Fruit fly (Drosophila melanogaster): ENCODE results near the gene Prosbeta2R1.

Gene Prosbeta2R1

dm6 chrX:5812877-5813276 is 4.1 kb downstream of the Prosbeta2R1 start, which contains the start of gene CG44329:
CG44329 (minus strand) TSS chrX:5812977.
- TF ChIP-seq CG6854 (GFP tag; optimal IDR thresholded peaks at IDR 0.05) (no peak), Eip78C (GFP tag) (no peak)

dm6 chrX:5815720-5816119 is 7.0 kb downstream of the Prosbeta2R1 start, which contains the start of gene AgmNAT:
AgmNAT (minus strand) TSS chrX:5815820.
- TF ChIP-seq Met (GFP tag; optimal IDR thresholded peaks at IDR 0.05) (no peak), Sox14 (GFP tag; optimal IDR thresholded peaks at IDR 0.05) (no peak), Eip78C (GFP tag) (peak; percentile 12)

dm6 chrX:5817191-5817590 is 8.4 kb downstream of the Prosbeta2R1 start:
- TF ChIP-seq CG32006 (GFP tag; optimal IDR thresholded peaks at IDR 0.05) (no peak), CG8119 (GFP tag; IDR thresholded peaks at IDR 0.05) (no peak)

- TF ChIP-seq fd85E (GFP tag; optimal IDR thresholded peaks at IDR 0.05): no peak
- TF ChIP-seq net (GFP tag; optimal IDR thresholded peaks at IDR 0.05): no peak
- no peak for TF ChIP-seq Lpt (GFP tag; optimal IDR thresholded peaks at IDR 0.05)
- TF ChIP-seq vri (GFP tag; optimal IDR thresholded peaks at IDR 0.05): no peak
- no peak for TF ChIP-seq CG11762 (GFP tag; optimal IDR thresholded peaks at IDR 0.05; ENCODE audit: insufficient read depth)
- no peak for TF ChIP-seq Hr39 (GFP tag; optimal IDR thresholded peaks at IDR 0.05)
- TF ChIP-seq eg (GFP tag; IDR thresholded peaks at IDR 0.05): no peak
- no peak for TF ChIP-seq Met (GFP tag; optimal IDR thresholded peaks at IDR 0.05)
- no peak for TF ChIP-seq spab (GFP tag; optimal IDR thresholded peaks at IDR 0.05)
- no peak for TF ChIP-seq CG15336 (GFP tag; IDR thresholded peaks at IDR 0.05)
- no peak for TF ChIP-seq cyc (GFP tag; optimal IDR thresholded peaks at IDR 0.05)
- TF ChIP-seq pdm3 (GFP tag; optimal IDR thresholded peaks at IDR 0.05): no peak
- TF ChIP-seq CG7368 (GFP tag; optimal IDR thresholded peaks at IDR 0.05): no peak
- TF ChIP-seq Blimp-1 (GFP tag; optimal IDR thresholded peaks at IDR 0.05): no peak
- TF ChIP-seq achi (GFP tag; optimal IDR thresholded peaks at IDR 0.05): no peak
- no peak for TF ChIP-seq CG11294 (GFP tag; IDR thresholded peaks at IDR 0.05)
Observed at dm6 chrX:5818428-5818827, 9.7 kb downstream of the Prosbeta2R1 start, which contains the start of gene CG15765. CG15765 (plus strand) TSS chrX:5818559.

dm6 chrX:5819972-5820371 is 11.2 kb downstream of the Prosbeta2R1 start:
- no peak for TF ChIP-seq OdsH (GFP tag; optimal IDR thresholded peaks at IDR 0.05)
- TF ChIP-seq cyc (GFP tag; optimal IDR thresholded peaks at IDR 0.05): peak; percentile 36
- peak; percentile 4 for TF ChIP-seq topi (GFP tag; optimal IDR thresholded peaks at IDR 0.05)
- TF ChIP-seq svp (GFP tag): peak; percentile 62
- TF ChIP-seq Smox (GFP tag; optimal IDR thresholded peaks at IDR 0.05): peak; percentile 8
- TF ChIP-seq Met (GFP tag; optimal IDR thresholded peaks at IDR 0.05): peak; percentile 27
- TF ChIP-seq fkh (GFP tag; optimal IDR thresholded peaks at IDR 0.05): no peak
- peak; percentile 5 for TF ChIP-seq CG31627 (GFP tag; optimal IDR thresholded peaks at IDR 0.05)
- TF ChIP-seq lz (GFP tag; optimal IDR thresholded peaks at IDR 0.05): peak; percentile 18
- TF ChIP-seq CG6163 (GFP tag; IDR thresholded peaks at IDR 0.05): 0 out of 3 replicates have a peak, but pooled peaks have one; percentile 44
- no peak for TF ChIP-seq salr (GFP tag; optimal IDR thresholded peaks at IDR 0.05)
- peak; percentile 7 for TF ChIP-seq Eip78C (GFP tag)

dm6 chrX:5839737-5840136 is 31.0 kb downstream of the Prosbeta2R1 start:
- TF ChIP-seq vri (GFP tag; optimal IDR thresholded peaks at IDR 0.05) (no peak), Sox102F (GFP tag; optimal IDR thresholded peaks at IDR 0.05) (no peak), fd85E (GFP tag; optimal IDR thresholded peaks at IDR 0.05) (no peak), CG8632 (GFP tag; optimal IDR thresholded peaks at IDR 0.05) (no peak), net (GFP tag; optimal IDR thresholded peaks at IDR 0.05) (no peak), lz (GFP tag; optimal IDR thresholded peaks at IDR 0.05) (no peak), achi (GFP tag; optimal IDR thresholded peaks at IDR 0.05) (no peak), CG7368 (GFP tag; optimal IDR thresholded peaks at IDR 0.05) (no peak), fd59A (GFP tag; optimal IDR thresholded peaks at IDR 0.05) (no peak), acj6 (GFP tag; optimal IDR thresholded peaks at IDR 0.05) (no peak), CG6792 (GFP tag; optimal IDR thresholded peaks at IDR 0.05) (no peak), Gug (GFP tag; IDR thresholded peaks at IDR 0.05) (no peak), dac (GFP tag; optimal IDR thresholded peaks at IDR 0.05) (no peak), CG8119 (GFP tag; IDR thresholded peaks at IDR 0.05) (no peak)
